Worm (Caenorhabditis elegans) whole organism, young adult: ENCODE results near the gene nhr-218.

Experiments used
- nfyb-1 ChIP-seq: fragments of 200-800 bp; sonication (Bioruptor generic); IDR thresholded peaks from 2 replicates; pipeline ENCODE4 v1.3.6; 2022; ENCODE audit warnings: missing genetic modification reagents, missing genetic modification characterization, missing compliant biosample characterization
- pha-4 ChIP-seq: fragments of 150-350 bp; sonication (generic microtip); optimal IDR thresholded peaks from 2 replicates; lab custom pipeline; 2014; ENCODE audit warnings: missing biosample characterization, missing genetic modification reagents, missing genetic modification characterization

DNA sequence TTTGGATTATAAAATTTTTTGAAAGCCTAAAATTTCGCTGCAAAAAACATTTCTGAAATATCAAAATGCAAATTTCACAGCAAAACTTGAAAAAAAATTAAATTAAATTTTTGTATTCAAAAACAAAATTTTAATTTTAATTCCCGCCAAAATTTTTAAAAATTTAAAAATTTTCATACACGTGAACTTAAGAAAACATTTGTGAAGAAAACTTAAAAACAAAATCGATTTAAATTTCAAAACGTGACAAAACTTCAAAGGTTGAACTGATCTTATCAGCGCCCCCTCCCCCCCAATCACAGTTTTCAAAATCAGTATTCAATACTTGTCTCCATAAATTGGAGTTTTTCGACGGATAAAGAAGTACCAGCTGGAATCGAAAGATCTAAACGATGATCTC, 21.0 kb upstream of the nhr-218 start, which contains the start of gene F21H7.5:
- TF ChIP-seq pha-4 (tag; lab: Kevin White, UChicago) (no peak), nfyb-1 (GFP tag; lab: Robert Waterston, UW) (no peak)
